Worm (Caenorhabditis elegans) whole organism, late embryonic: Measurements from ENCODE around the gene inx-5.

Experiments used
- C08G9.2 ChIP-seq: sonication (generic microtip); optimal IDR thresholded peaks from 2 replicates; lab custom pipeline; 2016; ENCODE audit warnings: mild to moderate bottlenecking, missing genetic modification characterization, moderate library complexity, missing compliant biosample characterization
- C38D4.7 ChIP-seq: fragments of 200-800 bp; sonication (Bioruptor generic); optimal IDR thresholded peaks from 2 replicates; lab custom pipeline; 2018; ENCODE audit warnings: mild to moderate bottlenecking, missing genetic modification characterization, moderate library complexity, missing compliant biosample characterization
- F13H6.1 ChIP-seq: sonication (generic microtip); optimal IDR thresholded peaks from 2 replicates; lab custom pipeline; 2016; ENCODE audit warnings: missing genetic modification characterization, missing compliant biosample characterization
- K09A11.1 ChIP-seq: sonication (generic microtip); optimal IDR thresholded peaks from 2 replicates; lab custom pipeline; 2017; ENCODE audit warnings: antibody characterized with exemption, mild to moderate bottlenecking, missing genetic modification characterization, missing compliant biosample characterization; ENCODE audit not compliant: insufficient read depth
- T23F11.4 ChIP-seq: fragments of 200-800 bp; sonication (Bioruptor generic); optimal IDR thresholded peaks from 2 replicates; lab custom pipeline; 2018; ENCODE audit warnings: mild to moderate bottlenecking, missing genetic modification characterization, missing compliant biosample characterization
- Y22D7AL.16 ChIP-seq: sonication (generic microtip); optimal IDR thresholded peaks from 2 replicates; lab custom pipeline; 2016; ENCODE audit warnings: missing genetic modification characterization, missing compliant biosample characterization
- ahr-1 ChIP-seq: sonication (generic microtip); optimal IDR thresholded peaks from 2 replicates; lab custom pipeline; 2016; ENCODE audit warnings: missing genetic modification characterization, missing compliant biosample characterization
- ama-1 ChIP-seq: fragments of 150-350 bp; optimal IDR thresholded peaks from 2 replicates; lab custom pipeline; 2014
- ceh-14 ChIP-seq: sonication (generic microtip); optimal IDR thresholded peaks from 2 replicates; lab custom pipeline; 2016; ENCODE audit warnings: missing genotype, missing genetic modification characterization, missing compliant biosample characterization
- ceh-18 ChIP-seq: sonication (generic microtip); optimal IDR thresholded peaks from 2 replicates; lab custom pipeline; 2016; ENCODE audit warnings: missing genetic modification characterization, missing compliant biosample characterization
- ceh-19 ChIP-seq: fragments of 200-800 bp; sonication (Bioruptor generic); optimal IDR thresholded peaks from 2 replicates; lab custom pipeline; 2018; ENCODE audit warnings: mild to moderate bottlenecking, missing genetic modification characterization, missing compliant biosample characterization
- ceh-22 ChIP-seq: sonication (generic microtip); optimal IDR thresholded peaks from 2 replicates; lab custom pipeline; 2017; ENCODE audit warnings: missing biosample characterization, missing genetic modification characterization
- ceh-31 ChIP-seq: sonication (generic microtip); optimal IDR thresholded peaks from 2 replicates; lab custom pipeline; 2016; ENCODE audit warnings: missing genetic modification characterization, missing compliant biosample characterization
- ceh-9 ChIP-seq: sonication (generic microtip); optimal IDR thresholded peaks from 2 replicates; lab custom pipeline; 2016; ENCODE audit warnings: mild to moderate bottlenecking, missing genetic modification characterization, inconsistent platforms, missing compliant biosample characterization
- che-1 ChIP-seq: sonication (generic microtip); optimal IDR thresholded peaks from 2 replicates; lab custom pipeline; 2016; ENCODE audit warnings: mild to moderate bottlenecking, missing genetic modification characterization, missing compliant biosample characterization
- ets-4 ChIP-seq: sonication (generic microtip); optimal IDR thresholded peaks from 2 replicates; lab custom pipeline; 2016; ENCODE audit warnings: missing genetic modification characterization, missing compliant biosample characterization
- fax-1 ChIP-seq: sonication (generic microtip); optimal IDR thresholded peaks from 2 replicates; lab custom pipeline; 2016; ENCODE audit warnings: missing genotype, missing genetic modification characterization, missing compliant biosample characterization
- fkh-10 ChIP-seq: fragments of 150-350 bp; optimal IDR thresholded peaks from 2 replicates; lab custom pipeline; 2014; ENCODE audit warnings: missing biosample characterization, missing genetic modification reagents, missing genetic modification characterization
- hlh-13 ChIP-seq: fragments of 200-800 bp; sonication (Bioruptor generic); optimal IDR thresholded peaks from 2 replicates; lab custom pipeline; 2018; ENCODE audit warnings: mild to moderate bottlenecking, missing genetic modification characterization, missing compliant biosample characterization
- hlh-15 ChIP-seq: sonication (generic microtip); optimal IDR thresholded peaks from 2 replicates; lab custom pipeline; 2016; ENCODE audit warnings: missing genetic modification characterization, missing compliant biosample characterization
- hlh-30 ChIP-seq: sonication (generic microtip); optimal IDR thresholded peaks from 2 replicates; lab custom pipeline; 2017; ENCODE audit warnings: antibody characterized with exemption, missing genetic modification characterization, missing compliant biosample characterization; ENCODE audit not compliant: insufficient read depth
- lim-6 ChIP-seq: sonication (generic microtip); optimal IDR thresholded peaks from 2 replicates; lab custom pipeline; 2016; ENCODE audit warnings: missing genetic modification characterization, missing compliant biosample characterization
- lin-11 ChIP-seq: fragments of 200-800 bp; sonication (Bioruptor generic); optimal IDR thresholded peaks from 2 replicates; lab custom pipeline; 2018; ENCODE audit warnings: mild to moderate bottlenecking, missing genetic modification characterization, missing compliant biosample characterization
- madf-2 ChIP-seq: sonication (generic microtip); optimal IDR thresholded peaks from 2 replicates; lab custom pipeline; 2017; ENCODE audit warnings: missing genetic modification characterization, missing compliant biosample characterization
- nfya-1 ChIP-seq: sonication (generic microtip); optimal IDR thresholded peaks from 2 replicates; lab custom pipeline; 2017; ENCODE audit warnings: missing genetic modification characterization, mild to moderate bottlenecking, missing compliant biosample characterization, antibody characterized with exemption, moderate library complexity
- npax-4 ChIP-seq: sonication (generic microtip); optimal IDR thresholded peaks from 2 replicates; lab custom pipeline; 2016; ENCODE audit warnings: missing genetic modification characterization, missing compliant biosample characterization
- odd-2 ChIP-seq: sonication (generic microtip); optimal IDR thresholded peaks from 2 replicates; lab custom pipeline; 2017; ENCODE audit warnings: antibody characterized with exemption, mild to moderate bottlenecking, missing genetic modification characterization, missing compliant biosample characterization
- pag-3 ChIP-seq: sonication (generic microtip); optimal IDR thresholded peaks from 2 replicates; lab custom pipeline; 2016; ENCODE audit warnings: missing compliant biosample characterization, missing genetic modification characterization, borderline replicate concordance
- pat-9 ChIP-seq: fragments of 200-800 bp; sonication (Bioruptor generic); optimal IDR thresholded peaks from 2 replicates; lab custom pipeline; 2018; ENCODE audit warnings: mild to moderate bottlenecking, missing genetic modification characterization, moderate library complexity, missing compliant biosample characterization
- pax-1 ChIP-seq: fragments of 150-350 bp; optimal IDR thresholded peaks from 2 replicates; lab custom pipeline; 2014; ENCODE audit warnings: missing biosample characterization, missing genetic modification characterization
- pros-1 ChIP-seq: fragments of 150-350 bp; optimal IDR thresholded peaks from 2 replicates; lab custom pipeline; 2014; ENCODE audit warnings: missing biosample characterization, missing genetic modification reagents, missing genetic modification characterization
- ref-2 ChIP-seq: sonication (generic microtip); optimal IDR thresholded peaks from 2 replicates; lab custom pipeline; 2016; ENCODE audit warnings: missing genetic modification characterization, missing compliant biosample characterization
- sox-2 ChIP-seq: fragments of 200-800 bp; sonication (Bioruptor generic); IDR thresholded peaks from 2 replicates; pipeline ENCODE4 v1.3.6; 2022; ENCODE audit warnings: missing genetic modification reagents, missing genetic modification characterization, missing compliant biosample characterization
- syd-9 ChIP-seq: sonication (generic microtip); optimal IDR thresholded peaks from 2 replicates; lab custom pipeline; 2016; ENCODE audit warnings: mild to moderate bottlenecking, missing genetic modification characterization, moderate library complexity, missing compliant biosample characterization
- tbx-2 ChIP-seq: sonication (generic microtip); optimal IDR thresholded peaks from 2 replicates; lab custom pipeline; 2016; ENCODE audit warnings: missing genetic modification characterization, missing compliant biosample characterization
- tbx-7 ChIP-seq: sonication (generic microtip); optimal IDR thresholded peaks from 2 replicates; lab custom pipeline; 2016; ENCODE audit warnings: missing genotype, missing genetic modification characterization, missing compliant biosample characterization
- unc-42 ChIP-seq: sonication (generic microtip); optimal IDR thresholded peaks from 2 replicates; lab custom pipeline; 2016; ENCODE audit warnings: missing genotype, missing genetic modification characterization, missing compliant biosample characterization
- unc-55 ChIP-seq: sonication (generic microtip); optimal IDR thresholded peaks from 2 replicates; lab custom pipeline; 2017; ENCODE audit warnings: missing biosample characterization, missing genetic modification reagents, missing genetic modification characterization
- zip-5 ChIP-seq: sonication (generic microtip); optimal IDR thresholded peaks from 2 replicates; lab custom pipeline; 2016; ENCODE audit warnings: missing genetic modification characterization, missing compliant biosample characterization

Gene inx-5

ce11 chrX:8261125-8261684, 41.0 kb downstream of the inx-5 start, which contains the start of gene M60.7:
TSS of gene M60.7 (minus strand) at chrX:8261175.
- TF ChIP-seq ceh-18 (tag; lab: Kevin White, UChicago) (no peak), ref-2 (tag; lab: Kevin White, UChicago) (no peak), ets-4 (tag; lab: Kevin White, UChicago) (no peak), madf-2 (tag; lab: Kevin White, UChicago) (no peak), lim-6 (tag; lab: Kevin White, UChicago) (no peak), T23F11.4 (GFP tag; lab: Kevin White, UChicago) (no peak), syd-9 (tag; lab: Kevin White, UChicago) (no peak), che-1 (tag; lab: Kevin White, UChicago) (no peak), pag-3 (tag; lab: Kevin White, UChicago) (no peak)

DNA sequence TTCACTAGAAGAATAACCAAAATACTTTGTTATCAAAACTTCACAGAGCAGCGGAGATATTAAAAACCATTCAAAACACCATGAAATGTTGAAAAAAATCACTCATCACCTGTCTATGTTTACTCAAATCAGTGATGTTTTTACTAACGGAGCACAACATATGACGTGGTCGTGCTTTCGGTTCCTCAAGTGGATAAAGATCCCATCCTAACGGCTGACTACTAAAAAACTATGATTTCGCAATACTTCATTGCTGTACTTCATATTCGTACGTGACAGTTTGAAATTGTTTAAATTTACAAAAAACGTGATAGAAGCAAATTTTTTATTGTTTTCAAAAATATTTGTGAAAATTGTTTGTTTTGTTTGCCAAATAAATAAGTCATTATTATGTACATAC, 44.5 kb downstream of the inx-5 start:
- no peak for TF ChIP-seq nfya-1 (tag; lab: Kevin White, UChicago)
- TF ChIP-seq hlh-15 (tag; lab: Kevin White, UChicago) = no peak
- no peak for TF ChIP-seq pat-9 (tag; lab: Kevin White, UChicago)
- TF ChIP-seq unc-55 = no peak
- TF ChIP-seq pros-1 (tag; lab: Kevin White, UChicago) = no peak
- no peak for TF ChIP-seq ahr-1
- TF ChIP-seq odd-2 (tag; lab: Kevin White, UChicago) = no peak
- no peak for TF ChIP-seq ceh-18 (tag; lab: Kevin White, UChicago)
- no peak for TF ChIP-seq C08G9.2 (tag; lab: Kevin White, UChicago)
- TF ChIP-seq fax-1 = no peak
- no peak for TF ChIP-seq lin-11 (tag; lab: Kevin White, UChicago)
- TF ChIP-seq Y22D7AL.16 (tag; lab: Kevin White, UChicago) = no peak
- no peak for TF ChIP-seq ceh-22
- TF ChIP-seq pag-3 (tag; lab: Kevin White, UChicago) = no peak
- TF ChIP-seq unc-42 (tag; lab: Kevin White, UChicago) = no peak
- no peak for TF ChIP-seq ref-2 (tag; lab: Kevin White, UChicago)
- no peak for TF ChIP-seq zip-5 (tag; lab: Kevin White, UChicago)
- TF ChIP-seq, all 69 proteins: peak for 0

ce11 chrX:8255433-8255832, 46.8 kb downstream of the inx-5 start:
- TF ChIP-seq ref-2 (tag; lab: Kevin White, UChicago) (no peak), ceh-19 (GFP tag; lab: Kevin White, UChicago) (no peak), C08G9.2 (tag; lab: Kevin White, UChicago) (no peak), ama-1 (lab: Kevin White, UChicago) (no peak), ceh-18 (tag; lab: Kevin White, UChicago) (no peak), fax-1 (no peak), tbx-2 (tag; lab: Kevin White, UChicago) (no peak), tbx-7 (no peak), unc-55 (no peak), ceh-9 (no peak), zip-5 (tag; lab: Kevin White, UChicago) (no peak), hlh-30 (no peak), odd-2 (tag; lab: Kevin White, UChicago) (no peak), hlh-13 (no peak), che-1 (tag; lab: Kevin White, UChicago) (no peak), C38D4.7 (GFP tag; lab: Kevin White, UChicago) (no peak), fkh-10 (GFP tag; lab: Kevin White, UChicago) (no peak), ets-4 (tag; lab: Kevin White, UChicago) (no peak), pax-1 (no peak)

DNA sequence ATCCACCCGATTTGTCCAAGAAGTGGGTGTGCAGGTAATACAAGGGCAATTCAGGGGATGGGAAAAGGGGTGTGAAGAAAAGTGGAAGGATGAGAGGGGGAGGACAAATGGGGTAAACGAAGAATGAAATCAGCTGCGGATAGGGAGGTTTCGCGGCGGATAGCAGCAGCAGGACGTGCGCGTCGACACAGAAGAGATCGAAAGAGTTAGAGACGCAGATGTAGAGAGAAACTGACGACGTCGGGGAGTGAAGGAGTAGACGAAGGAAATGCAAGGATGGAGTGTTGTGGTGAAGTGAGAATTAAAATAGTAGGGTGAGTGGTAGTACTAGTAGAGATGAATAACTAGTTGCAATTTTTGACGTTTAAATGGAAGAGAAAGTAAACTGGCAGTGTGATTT, 49.9 kb downstream of the inx-5 start, which contains the start of gene M60.6:
M60.6 (minus strand) TSS at position 166 of the 400 bp plus-strand sequence.
- peak; percentile 25 for TF ChIP-seq F13H6.1 (tag; lab: Kevin White, UChicago)
- peak; percentile 34 for TF ChIP-seq nfya-1 (tag; lab: Kevin White, UChicago)
- peak; percentile 16 for TF ChIP-seq ceh-14 (tag; lab: Kevin White, UChicago)
- no peak for TF ChIP-seq K09A11.1 (tag; lab: Kevin White, UChicago)
- peak; percentile 30 for TF ChIP-seq unc-55
- no peak for TF ChIP-seq sox-2 (GFP tag; lab: Robert Waterston, UW)
- TF ChIP-seq ceh-31 (tag; lab: Kevin White, UChicago) = peak; percentile 77
- no peak for TF ChIP-seq npax-4 (tag; lab: Kevin White, UChicago)
- TF ChIP-seq unc-42 (tag; lab: Kevin White, UChicago) = peak; percentile 89
- peak; percentile 3 for TF ChIP-seq fax-1
- TF ChIP-seq ref-2 (tag; lab: Kevin White, UChicago) = peak; percentile 65
- peak; percentile 9 for TF ChIP-seq ceh-18 (tag; lab: Kevin White, UChicago)
